Worm (Caenorhabditis elegans) whole organism, young adult: ENCODE results near the gene sdf-9.

Experiments
- B0035.1 ChIP-seq: sonication (generic microtip); optimal IDR thresholded peaks from 2 replicates; lab custom pipeline; 2016; ENCODE audit warnings: missing genetic modification characterization, mild to moderate bottlenecking, missing compliant biosample characterization, missing genotype, missing genetic modification reagents
- B0336.3 ChIP-seq: fragments of 200-800 bp; sonication (Bioruptor generic); IDR thresholded peaks from 2 replicates; pipeline ENCODE4 v1.3.6; 2022; ENCODE audit warnings: missing genetic modification characterization, missing compliant biosample characterization
- C06A6.2 ChIP-seq: fragments of 200-800 bp; sonication (Bioruptor generic); conservative IDR thresholded peaks from 2 replicates; pipeline ENCODE4 v1.3.6; 2022; ENCODE audit warnings: missing genetic modification characterization, missing compliant biosample characterization
- F22D6.2 ChIP-seq: sonication (generic microtip); optimal IDR thresholded peaks from 2 replicates; lab custom pipeline; 2016; ENCODE audit warnings: mild to moderate bottlenecking, missing genetic modification characterization, missing compliant biosample characterization
- F23B12.7 ChIP-seq: sonication (generic microtip); optimal IDR thresholded peaks from 2 replicates; lab custom pipeline; 2017; ENCODE audit warnings: missing genetic modification characterization, mild to moderate bottlenecking, missing compliant biosample characterization, antibody characterized with exemption, moderate library complexity; ENCODE audit not compliant: insufficient read depth
- F55B11.4 ChIP-seq: sonication (generic microtip); optimal IDR thresholded peaks from 2 replicates; lab custom pipeline; 2016; ENCODE audit warnings: missing compliant biosample characterization, missing genetic modification characterization, borderline replicate concordance; ENCODE audit not compliant: insufficient read depth
- Y53G8AR.9 ChIP-seq: fragments of 200-800 bp; sonication (Bioruptor generic); conservative IDR thresholded peaks from 2 replicates; pipeline ENCODE4 v1.3.6; 2022; ENCODE audit warnings: missing genetic modification reagents, missing genetic modification characterization, missing compliant biosample characterization
- Y56A3A.18 ChIP-seq: fragments of 200-800 bp; sonication (Bioruptor generic); IDR thresholded peaks from 2 replicates; pipeline ENCODE4 v1.3.6; 2022; ENCODE audit warnings: missing genetic modification reagents, missing genetic modification characterization, missing compliant biosample characterization
- Y67H2A.10 ChIP-seq: fragments of 200-800 bp; sonication (Bioruptor generic); conservative IDR thresholded peaks from 2 replicates; pipeline ENCODE4 v1.3.6; 2022; ENCODE audit warnings: missing genetic modification reagents, missing genetic modification characterization, missing compliant biosample characterization
- ama-1 ChIP-seq, 3 experiments: fragments of 150-350 bp in 1 of 3; sonication (generic microtip) in 2 of 3; optimal IDR thresholded peaks; 2 replicates each; lab custom pipeline; 2014 to 2018; ENCODE audit warnings: missing biosample characterization in 2 of 3, missing genetic modification characterization in 2 of 3, missing genetic modification reagents in 2 of 3
- attf-5 ChIP-seq: fragments of 200-800 bp; sonication (Bioruptor generic); optimal IDR thresholded peaks from 2 replicates; lab custom pipeline; 2018; ENCODE audit warnings: mild to moderate bottlenecking, missing genetic modification characterization, missing compliant biosample characterization
- attf-6 ChIP-seq: fragments of 200-800 bp; sonication (Bioruptor generic); IDR thresholded peaks from 2 replicates; pipeline ENCODE4 v1.3.6; 2022; ENCODE audit warnings: missing genetic modification reagents, missing genetic modification characterization, missing compliant biosample characterization
- cebp-1 ChIP-seq, 2 experiments: fragments of 200-800 bp in 1 of 2; sonication (Bioruptor generic) in 1 of 2; sonication (generic microtip) in 1 of 2; IDR thresholded peaks in 1 of 2; optimal IDR thresholded peaks in 1 of 2; 2 replicates each; pipeline versions ENCODE4 v1.3.6 to Lab custom; 2017 to 2022; ENCODE audit warnings: missing compliant biosample characterization in 2 of 2, missing genetic modification characterization in 2 of 2, mild to moderate bottlenecking in 1 of 2, missing genetic modification reagents in 1 of 2, moderate library complexity in 1 of 2
- ceh-79 ChIP-seq: sonication (generic microtip); optimal IDR thresholded peaks from 2 replicates; lab custom pipeline; 2017; ENCODE audit warnings: mild to moderate bottlenecking, missing genetic modification characterization, missing compliant biosample characterization
- egl-44 ChIP-seq: fragments of 200-800 bp; sonication (Bioruptor generic); IDR thresholded peaks from 2 replicates; pipeline ENCODE4 v1.3.6; 2022; ENCODE audit warnings: missing genetic modification reagents, missing genetic modification characterization, missing compliant biosample characterization
- ekl-4 ChIP-seq: fragments of 200-800 bp; sonication (Bioruptor generic); IDR thresholded peaks from 2 replicates; pipeline ENCODE4 v1.3.6; 2022; ENCODE audit warnings: missing genetic modification reagents, missing genetic modification characterization, missing compliant biosample characterization
- ets-4 ChIP-seq: fragments of 200-800 bp; sonication (Bioruptor generic); optimal IDR thresholded peaks from 2 replicates; lab custom pipeline; 2018; ENCODE audit warnings: mild to moderate bottlenecking, missing genetic modification characterization, missing compliant biosample characterization
- him-1 ChIP-seq: sonication (generic microtip); optimal IDR thresholded peaks from 2 replicates; lab custom pipeline; 2016; ENCODE audit warnings: missing genotype, missing genetic modification reagents, missing genetic modification characterization, missing compliant biosample characterization
- hmg-20 ChIP-seq: fragments of 200-800 bp; sonication (Bioruptor generic); IDR thresholded peaks from 2 replicates; pipeline ENCODE4 v1.3.6; 2022; ENCODE audit warnings: missing genetic modification reagents, missing genetic modification characterization, missing compliant biosample characterization
- hrde-1 ChIP-seq: sonication (generic microtip); optimal IDR thresholded peaks from 2 replicates; lab custom pipeline; 2016; ENCODE audit warnings: missing genetic modification characterization, mild to moderate bottlenecking, missing compliant biosample characterization, moderate library complexity, missing genotype, missing genetic modification reagents, borderline replicate concordance
- lag-1 ChIP-seq: fragments of 200-800 bp; sonication (Bioruptor generic); IDR thresholded peaks from 2 replicates; pipeline ENCODE4 v1.3.6; 2022; ENCODE audit warnings: missing genetic modification reagents, missing genetic modification characterization, missing compliant biosample characterization
- let-607 ChIP-seq, 2 experiments: fragments of 200-800 bp in 1 of 2; sonication (Bioruptor generic) in 1 of 2; sonication (generic microtip) in 1 of 2; optimal IDR thresholded peaks; 2 replicates each; lab custom pipeline; 2016 to 2018; ENCODE audit warnings: mild to moderate bottlenecking in 2 of 2, missing compliant biosample characterization in 2 of 2, missing genetic modification characterization in 2 of 2, moderate library complexity in 2 of 2, missing genotype in 1 of 2
- lin-26 ChIP-seq: fragments of 200-800 bp; sonication (Bioruptor generic); IDR thresholded peaks from 2 replicates; pipeline ENCODE4 v1.3.6; 2022; ENCODE audit warnings: missing genetic modification reagents, missing genetic modification characterization, missing compliant biosample characterization
- lin-40 ChIP-seq: sonication (generic microtip); optimal IDR thresholded peaks from 2 replicates; lab custom pipeline; 2016; ENCODE audit warnings: missing genetic modification characterization, mild to moderate bottlenecking, missing compliant biosample characterization, missing genotype, missing genetic modification reagents
- madf-10 ChIP-seq: sonication (generic microtip); optimal IDR thresholded peaks from 2 replicates; lab custom pipeline; 2016; ENCODE audit warnings: mild to moderate bottlenecking, missing genetic modification characterization, missing compliant biosample characterization
- madf-3 ChIP-seq: fragments of 200-800 bp; sonication (Bioruptor generic); IDR thresholded peaks from 2 replicates; pipeline ENCODE4 v1.3.6; 2022; ENCODE audit warnings: missing genetic modification reagents, missing genetic modification characterization, missing compliant biosample characterization
- nhr-80 ChIP-seq: sonication (generic microtip); optimal IDR thresholded peaks from 2 replicates; lab custom pipeline; 2016; ENCODE audit warnings: missing genetic modification characterization, missing compliant biosample characterization
- pha-4 ChIP-seq: fragments of 150-350 bp; sonication (generic microtip); optimal IDR thresholded peaks from 2 replicates; lab custom pipeline; 2014; ENCODE audit warnings: missing biosample characterization, missing genetic modification reagents, missing genetic modification characterization
- rcor-1 ChIP-seq: fragments of 200-800 bp; sonication (Bioruptor generic); IDR thresholded peaks from 2 replicates; pipeline ENCODE4 v1.3.6; 2022; ENCODE audit warnings: missing genetic modification reagents, missing genetic modification characterization, missing compliant biosample characterization
- repo-1 ChIP-seq: sonication (generic microtip); optimal IDR thresholded peaks from 2 replicates; lab custom pipeline; 2017; ENCODE audit warnings: mild to moderate bottlenecking, missing genetic modification characterization, missing compliant biosample characterization
- snpc-3.4 ChIP-seq: sonication (generic microtip); optimal IDR thresholded peaks from 2 replicates; lab custom pipeline; 2017; ENCODE audit warnings: missing genetic modification characterization, mild to moderate bottlenecking, missing compliant biosample characterization, antibody characterized with exemption, moderate library complexity, missing genotype, missing genetic modification reagents
- unc-130 ChIP-seq: sonication (generic microtip); optimal IDR thresholded peaks from 2 replicates; lab custom pipeline; 2016; ENCODE audit warnings: missing genetic modification reagents, missing genetic modification characterization, missing compliant biosample characterization
- ztf-22 ChIP-seq: fragments of 200-800 bp; sonication (Bioruptor generic); optimal IDR thresholded peaks from 2 replicates; lab custom pipeline; 2018; ENCODE audit warnings: mild to moderate bottlenecking, missing genetic modification characterization, moderate library complexity, missing compliant biosample characterization
- ztf-26 ChIP-seq: sonication (generic microtip); optimal IDR thresholded peaks from 2 replicates; lab custom pipeline; 2017; ENCODE audit warnings: missing genetic modification characterization, missing compliant biosample characterization

The sdf-9 gene

ce11 chrV:20778886-20779285, 19.1 kb upstream of the sdf-9 start:
- TF ChIP-seq nhr-80 (tag; lab: Kevin White, UChicago) = peak; percentile 20
- TF ChIP-seq ztf-26 (tag; lab: Kevin White, UChicago) = no peak
- no peak for TF ChIP-seq ekl-4
- TF ChIP-seq egl-44 (GFP tag; lab: Robert Waterston, UW) = 0 out of 2 replicates have a peak, but pooled peaks have one; percentile 28
- TF ChIP-seq ceh-79 (tag; lab: Kevin White, UChicago) = no peak
- no peak for TF ChIP-seq lag-1 (GFP tag; lab: Robert Waterston, UW)

ce11 chrV:20779707-20780346, 18.2 kb upstream of the sdf-9 start:
- TF ChIP-seq him-1 (tag; lab: Kevin White, UChicago) = no peak
- peak; percentile 49 for TF ChIP-seq madf-10
- no peak for TF ChIP-seq pha-4 (tag; lab: Kevin White, UChicago)
- TF ChIP-seq Y56A3A.18 (GFP tag; lab: Robert Waterston, UW) = 0 out of 2 replicates have a peak, but pooled peaks have one; percentile 42
- TF ChIP-seq B0336.3 (GFP tag; lab: Robert Waterston, UW) = 0 out of 2 replicates have a peak, but pooled peaks have one; percentile 20
- TF ChIP-seq ekl-4 = 0 out of 2 replicates have a peak, but pooled peaks have one; percentile 18
- TF ChIP-seq lin-26 = no peak

- TF ChIP-seq cebp-1 (GFP tag; IDR thresholded peaks at IDR 0.05; lab: Robert Waterston, UW) (no peak), cebp-1 (tag; optimal IDR thresholded peaks at IDR 0.05; lab: Kevin White, UChicago) (peak; percentile 10), ama-1 (optimal IDR thresholded peaks at IDR 0.05; lab: Kevin White, UChicago) (peak; percentile 59), ama-1 (GFP tag; optimal IDR thresholded peaks at IDR 0.05; lab: Kevin White, UChicago) (no peak), C06A6.2 (GFP tag; lab: Robert Waterston, UW) (no peak), ztf-22 (GFP tag; lab: Kevin White, UChicago) (no peak), snpc-3.4 (no peak), Y56A3A.18 (GFP tag; lab: Robert Waterston, UW) (0 out of 2 replicates have a peak, but pooled peaks have one; percentile 2), rcor-1 (GFP tag; lab: Robert Waterston, UW) (no peak), hmg-20 (GFP tag; lab: Robert Waterston, UW) (no peak), attf-6 (GFP tag; lab: Robert Waterston, UW) (no peak)
- TF ChIP-seq, all 124 proteins: peak for 3
These were observed 17.6 kb upstream of the sdf-9 start, which contains the start of gene hif-1 for ce11 chrV:20780400-20780799. Gene hif-1, plus strand, starts transcription at chrV:20780407.

- TF ChIP-seq Y53G8AR.9 (GFP tag; lab: Robert Waterston, UW) (no peak), Y67H2A.10 (GFP tag; lab: Robert Waterston, UW) (no peak), B0035.1 (tag; lab: Kevin White, UChicago) (no peak), repo-1 (tag; lab: Kevin White, UChicago) (no peak), F55B11.4 (tag; lab: Kevin White, UChicago) (no peak), attf-6 (GFP tag; lab: Robert Waterston, UW) (no peak), ets-4 (GFP tag; lab: Kevin White, UChicago) (no peak), F23B12.7 (tag; lab: Kevin White, UChicago) (no peak), let-607 (tag; optimal IDR thresholded peaks at IDR 0.05; lab: Kevin White, UChicago) (no peak), unc-130 (GFP tag; lab: Kevin White, UChicago) (no peak), lin-40 (tag; lab: Kevin White, UChicago) (no peak), madf-3 (GFP tag; lab: Robert Waterston, UW) (no peak), hrde-1 (no peak), C06A6.2 (GFP tag; lab: Robert Waterston, UW) (no peak), pha-4 (tag; lab: Kevin White, UChicago) (no peak), attf-5 (no peak), cebp-1 (GFP tag; IDR thresholded peaks at IDR 0.05; lab: Robert Waterston, UW) (no peak), cebp-1 (tag; optimal IDR thresholded peaks at IDR 0.05; lab: Kevin White, UChicago) (no peak), F22D6.2 (no peak)
These were observed 16.6 kb upstream of the sdf-9 start for ce11 chrV:20781346-20781952.
